Worm (Caenorhabditis elegans): ENCODE measurements around the gene ZK616.3.

DNA sequence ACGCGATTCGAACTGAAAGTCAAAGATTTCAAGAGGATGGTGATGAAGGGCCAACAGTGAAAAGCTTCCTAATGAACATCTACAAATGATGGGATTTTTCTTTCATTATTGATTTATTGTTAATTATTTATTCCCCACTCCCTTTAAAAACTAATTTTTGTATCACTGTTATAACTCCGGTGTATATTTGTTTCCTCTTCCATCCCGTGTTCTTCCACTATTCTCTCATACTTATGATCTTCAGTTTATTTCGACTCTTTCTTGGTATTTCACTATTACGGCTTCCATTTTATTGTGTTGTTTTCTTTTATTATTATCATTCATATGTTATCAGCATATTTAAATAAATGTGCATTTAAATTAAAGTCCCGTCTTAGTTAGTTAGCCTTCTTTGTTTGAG lies 22.5 kb upstream of the ZK616.3 start:
- TF ChIP-seq ama-1 (optimal IDR thresholded peaks at IDR 0.05): no peak
- no peak for TF ChIP-seq nhr-11 (tag; optimal IDR thresholded peaks at IDR 0.05)
- TF ChIP-seq ztf-16 (tag; optimal IDR thresholded peaks at IDR 0.05): no peak
- no peak for TF ChIP-seq K02D7.2 (tag; optimal IDR thresholded peaks at IDR 0.05)
